Worm (Caenorhabditis elegans) whole organism, L2 larva: ENCODE data around the gene C56G2.22.

Experiments used
- C34F6.9 ChIP-seq: fragments of 150-350 bp; optimal IDR thresholded peaks from 2 replicates; lab custom pipeline; 2014; ENCODE audit warnings: missing biosample characterization, missing genetic modification characterization
- F13H6.1 ChIP-seq: sonication (generic microtip); optimal IDR thresholded peaks from 2 replicates; lab custom pipeline; 2016; ENCODE audit warnings: missing genetic modification characterization, missing compliant biosample characterization
- R02D3.7 ChIP-seq: fragments of 150-350 bp; optimal IDR thresholded peaks from 2 replicates; lab custom pipeline; 2014; ENCODE audit warnings: missing biosample characterization, missing genetic modification characterization
- Y55F3AM.14 ChIP-seq: fragments of 200-800 bp; sonication (Bioruptor generic); optimal IDR thresholded peaks from 2 replicates; lab custom pipeline; 2018; ENCODE audit warnings: mild to moderate bottlenecking, missing genetic modification characterization, missing compliant biosample characterization
- ZK546.5 ChIP-seq: sonication (generic microtip); optimal IDR thresholded peaks from 2 replicates; lab custom pipeline; 2017; ENCODE audit warnings: missing biosample characterization, missing genetic modification characterization
- alr-1 ChIP-seq: fragments of 150-350 bp; optimal IDR thresholded peaks from 2 replicates; lab custom pipeline; 2014; ENCODE audit warnings: missing biosample characterization, missing genetic modification characterization
- aly-2 ChIP-seq: fragments of 150-350 bp; optimal IDR thresholded peaks from 2 replicates; lab custom pipeline; 2014; ENCODE audit warnings: missing biosample characterization, missing genetic modification characterization
- ama-1 ChIP-seq: fragments of 150-350 bp; optimal IDR thresholded peaks from 2 replicates; lab custom pipeline; 2018; ENCODE audit warnings: inconsistent platforms
- blmp-1 ChIP-seq: sonication (generic microtip); optimal IDR thresholded peaks from 2 replicates; lab custom pipeline; 2017; ENCODE audit warnings: missing genetic modification characterization, mild to moderate bottlenecking, missing compliant biosample characterization, antibody characterized with exemption, moderate library complexity; ENCODE audit not compliant: insufficient read depth
- ceh-16 ChIP-seq: fragments of 150-350 bp; optimal IDR thresholded peaks from 2 replicates; lab custom pipeline; 2014; ENCODE audit warnings: missing biosample characterization, missing genetic modification characterization
- dmd-4 ChIP-seq: sonication (generic microtip); optimal IDR thresholded peaks from 2 replicates; lab custom pipeline; 2017; ENCODE audit warnings: missing biosample characterization, missing genetic modification characterization
- egl-27 ChIP-seq: sonication (generic microtip); optimal IDR thresholded peaks from 3 replicates; lab custom pipeline; 2017; ENCODE audit warnings: missing biosample characterization, missing genetic modification reagents, missing genetic modification characterization
- elt-1 ChIP-seq: fragments of 150-350 bp; optimal IDR thresholded peaks from 2 replicates; lab custom pipeline; 2014; ENCODE audit warnings: missing biosample characterization, missing genetic modification characterization
- elt-3 ChIP-seq: sonication (generic microtip); optimal IDR thresholded peaks from 2 replicates; lab custom pipeline; 2017; ENCODE audit warnings: missing biosample characterization, missing genetic modification characterization
- fos-1 ChIP-seq: fragments of 150-350 bp; optimal IDR thresholded peaks from 2 replicates; lab custom pipeline; 2014; ENCODE audit warnings: missing biosample characterization, missing genetic modification characterization
- gmeb-1 ChIP-seq: fragments of 150-350 bp; optimal IDR thresholded peaks from 2 replicates; lab custom pipeline; 2014; ENCODE audit warnings: missing biosample characterization, missing genetic modification characterization
- lin-13 ChIP-seq: fragments of 150-350 bp; optimal IDR thresholded peaks from 2 replicates; lab custom pipeline; 2014; ENCODE audit warnings: missing biosample characterization, missing genetic modification reagents, missing genetic modification characterization
- lin-39 ChIP-seq: fragments of 150-350 bp; optimal IDR thresholded peaks from 2 replicates; lab custom pipeline; 2014; ENCODE audit warnings: missing biosample characterization, missing genetic modification reagents, missing genetic modification characterization
- lsy-2 ChIP-seq, 2 experiments: fragments of 150-350 bp in 1 of 2; sonication (generic microtip) in 1 of 2; optimal IDR thresholded peaks; 2 replicates each; lab custom pipeline; 2014 to 2017; ENCODE audit warnings: missing biosample characterization in 2 of 2, missing genetic modification characterization in 2 of 2
- mab-5 ChIP-seq: fragments of 150-350 bp; optimal IDR thresholded peaks from 2 replicates; lab custom pipeline; 2014; ENCODE audit warnings: missing biosample characterization, missing genetic modification characterization
- mbf-1 ChIP-seq: sonication (generic microtip); optimal IDR thresholded peaks from 2 replicates; lab custom pipeline; 2017; ENCODE audit warnings: missing biosample characterization, missing genetic modification characterization
- nhr-10 ChIP-seq: sonication (generic microtip); optimal IDR thresholded peaks from 2 replicates; lab custom pipeline; 2017; ENCODE audit warnings: missing biosample characterization, missing genetic modification characterization
- nhr-11 ChIP-seq: fragments of 150-350 bp; optimal IDR thresholded peaks from 2 replicates; lab custom pipeline; 2014; ENCODE audit warnings: missing biosample characterization, missing genetic modification characterization
- nhr-12 ChIP-seq: fragments of 150-350 bp; optimal IDR thresholded peaks from 2 replicates; lab custom pipeline; 2014; ENCODE audit warnings: missing biosample characterization, missing genetic modification characterization
- nhr-129 ChIP-seq: fragments of 150-350 bp; optimal IDR thresholded peaks from 2 replicates; lab custom pipeline; 2014; ENCODE audit warnings: missing biosample characterization, missing genetic modification characterization
- nhr-21 ChIP-seq: fragments of 150-350 bp; optimal IDR thresholded peaks from 2 replicates; lab custom pipeline; 2014; ENCODE audit warnings: missing biosample characterization, missing genetic modification characterization
- nhr-25 ChIP-seq: fragments of 150-350 bp; sonication (generic microtip); optimal IDR thresholded peaks from 3 replicates; lab custom pipeline; 2014; ENCODE audit warnings: missing biosample characterization, missing genetic modification characterization
- nhr-6 ChIP-seq: fragments of 150-350 bp; optimal IDR thresholded peaks from 2 replicates; lab custom pipeline; 2014; ENCODE audit warnings: missing biosample characterization, missing genetic modification characterization
- peb-1 ChIP-seq: fragments of 150-350 bp; optimal IDR thresholded peaks from 2 replicates; lab custom pipeline; 2014; ENCODE audit warnings: missing biosample characterization, missing genetic modification characterization
- sem-4 ChIP-seq: fragments of 150-350 bp; optimal IDR thresholded peaks from 2 replicates; lab custom pipeline; 2014; ENCODE audit warnings: missing biosample characterization, missing genetic modification reagents, missing genetic modification characterization
- skn-1 ChIP-seq: sonication (generic microtip); optimal IDR thresholded peaks from 2 replicates; lab custom pipeline; 2017; ENCODE audit warnings: missing biosample characterization, missing genetic modification characterization
- sma-3 ChIP-seq: sonication (generic microtip); optimal IDR thresholded peaks from 2 replicates; lab custom pipeline; 2016; ENCODE audit warnings: missing genetic modification reagents, missing genetic modification characterization, missing compliant biosample characterization
- sma-9 ChIP-seq, 2 experiments: fragments of 150-350 bp in 1 of 2; sonication (generic microtip) in 1 of 2; optimal IDR thresholded peaks; 2 replicates each; lab custom pipeline; 2014 to 2016; ENCODE audit warnings: missing genetic modification characterization in 2 of 2, mild to moderate bottlenecking in 1 of 2, missing biosample characterization in 1 of 2, missing compliant biosample characterization in 1 of 2, missing genetic modification reagents in 1 of 2, moderate library complexity in 1 of 2
- unc-39 ChIP-seq: fragments of 150-350 bp; optimal IDR thresholded peaks from 2 replicates; lab custom pipeline; 2014; ENCODE audit warnings: missing biosample characterization, missing genetic modification characterization
- unc-55 ChIP-seq: fragments of 150-350 bp; sonication (generic microtip); optimal IDR thresholded peaks from 3 replicates; lab custom pipeline; 2014; ENCODE audit warnings: missing biosample characterization, missing genetic modification reagents, missing genetic modification characterization
- unc-62 ChIP-seq: fragments of 150-350 bp; optimal IDR thresholded peaks from 2 replicates; lab custom pipeline; 2014; ENCODE audit warnings: missing biosample characterization, missing genetic modification reagents, missing genetic modification characterization
- zag-1 ChIP-seq: fragments of 150-350 bp; optimal IDR thresholded peaks from 2 replicates; lab custom pipeline; 2014; ENCODE audit warnings: missing biosample characterization, missing genetic modification characterization
- ztf-1 ChIP-seq: fragments of 200-800 bp; sonication (Bioruptor generic); conservative IDR thresholded peaks from 2 replicates; pipeline ENCODE4 v1.3.6; 2022; ENCODE audit warnings: missing genetic modification characterization, missing compliant biosample characterization
- ztf-11 ChIP-seq: sonication (generic microtip); optimal IDR thresholded peaks from 2 replicates; lab custom pipeline; 2017; ENCODE audit warnings: missing biosample characterization, missing genetic modification characterization

C56G2.22 gene

ce11 chrIII:6364395-6364794, 18.1 kb downstream of the C56G2.22 start:
- peak; percentile 46 for TF ChIP-seq nhr-6 (tag; lab: Kevin White, UChicago)
- peak; percentile 7 for TF ChIP-seq unc-62 (GFP tag; lab: Kevin White, UChicago)
- peak; percentile 15 for TF ChIP-seq C34F6.9 (tag; lab: Kevin White, UChicago)
- TF ChIP-seq unc-55, result no peak
- TF ChIP-seq Y55F3AM.14 (GFP tag; lab: Kevin White, UChicago), result no peak
- peak; percentile 31 for TF ChIP-seq elt-1 (tag; lab: Kevin White, UChicago)
- TF ChIP-seq egl-27 (tag; lab: Kevin White, UChicago), result peak; percentile 67
- peak; percentile 9 for TF ChIP-seq mab-5 (tag; lab: Kevin White, UChicago)
- TF ChIP-seq sma-9 (GFP tag; optimal IDR thresholded peaks at IDR 0.05; lab: Kevin White, UChicago), result peak; percentile 83
- no peak for TF ChIP-seq sma-9 (tag; optimal IDR thresholded peaks at IDR 0.05; lab: Kevin White, UChicago)
- no peak for TF ChIP-seq nhr-10
- peak; percentile 99 for TF ChIP-seq ceh-16 (tag; lab: Kevin White, UChicago)
- no peak for TF ChIP-seq ztf-1
- TF ChIP-seq lin-13 (GFP tag; lab: Kevin White, UChicago), result peak; percentile 33
- peak; percentile 10 for TF ChIP-seq sma-3 (GFP tag; lab: Kevin White, UChicago)
- no peak for TF ChIP-seq unc-39 (tag; lab: Kevin White, UChicago)
- peak; percentile 54 for TF ChIP-seq nhr-129
- peak; percentile 82 for TF ChIP-seq nhr-25 (tag; lab: Kevin White, UChicago)
- peak; percentile 97 for TF ChIP-seq blmp-1 (tag; lab: Kevin White, UChicago)
- no peak for TF ChIP-seq peb-1 (tag; lab: Kevin White, UChicago)
- TF ChIP-seq ama-1, result peak; percentile 55
- TF ChIP-seq lsy-2 (tag; optimal IDR thresholded peaks at IDR 0.05; lab: Kevin White, UChicago), result peak in 1 of 2 experiments; percentile 28
- TF ChIP-seq sem-4 (tag; lab: Kevin White, UChicago), result peak; percentile 55
- no peak for TF ChIP-seq aly-2 (tag; lab: Kevin White, UChicago)
- TF ChIP-seq fos-1 (tag; lab: Kevin White, UChicago), result peak; percentile 13
- peak; percentile 16 for TF ChIP-seq nhr-21
- TF ChIP-seq F13H6.1 (tag; lab: Kevin White, UChicago), result peak; percentile 21
- no peak for TF ChIP-seq lin-39

ce11 chrIII:6367712-6368111, 21.5 kb downstream of the C56G2.22 start, which contains the start of the genes C56G2.15 and thoc-2:
TSS of gene C56G2.15 (minus strand) at chrIII:6367899.
TSS of gene thoc-2 (plus strand) at chrIII:6368042.
- TF ChIP-seq ama-1 (no peak), ceh-16 (tag; lab: Kevin White, UChicago) (no peak), unc-55 (peak; percentile 24), elt-1 (tag; lab: Kevin White, UChicago) (no peak), nhr-6 (tag; lab: Kevin White, UChicago) (no peak), Y55F3AM.14 (GFP tag; lab: Kevin White, UChicago) (no peak), skn-1 (tag; lab: Kevin White, UChicago) (no peak), lin-13 (GFP tag; lab: Kevin White, UChicago) (no peak), nhr-129 (peak; percentile 45), mbf-1 (no peak), R02D3.7 (tag; lab: Kevin White, UChicago) (no peak), nhr-25 (tag; lab: Kevin White, UChicago) (peak; percentile 4), sma-9 (GFP tag; optimal IDR thresholded peaks at IDR 0.05; lab: Kevin White, UChicago) (no peak), sma-9 (tag; optimal IDR thresholded peaks at IDR 0.05; lab: Kevin White, UChicago) (no peak), nhr-11 (no peak), alr-1 (tag; lab: Kevin White, UChicago) (no peak), ztf-11 (tag; lab: Kevin White, UChicago) (no peak), lsy-2 (tag; optimal IDR thresholded peaks at IDR 0.05; lab: Kevin White, UChicago) (peak in 1 of 2 experiments; percentile 63)

- TF ChIP-seq gmeb-1, result no peak
- no peak for TF ChIP-seq egl-27 (tag; lab: Kevin White, UChicago)
- no peak for TF ChIP-seq unc-62 (GFP tag; lab: Kevin White, UChicago)
- no peak for TF ChIP-seq zag-1 (tag; lab: Kevin White, UChicago)
- no peak for TF ChIP-seq dmd-4 (tag; lab: Kevin White, UChicago)
- TF ChIP-seq ztf-1, result no peak
- no peak for TF ChIP-seq nhr-6 (tag; lab: Kevin White, UChicago)
- TF ChIP-seq blmp-1 (tag; lab: Kevin White, UChicago), result no peak
- TF ChIP-seq elt-3 (tag; lab: Kevin White, UChicago), result no peak
- TF ChIP-seq sma-3 (GFP tag; lab: Kevin White, UChicago), result no peak
- no peak for TF ChIP-seq ztf-11 (tag; lab: Kevin White, UChicago)
- no peak for TF ChIP-seq sem-4 (tag; lab: Kevin White, UChicago)
- no peak for TF ChIP-seq F13H6.1 (tag; lab: Kevin White, UChicago)
- TF ChIP-seq lin-39, result no peak
- no peak for TF ChIP-seq nhr-12
- no peak for TF ChIP-seq ZK546.5 (tag; lab: Kevin White, UChicago)
- TF ChIP-seq unc-39 (tag; lab: Kevin White, UChicago), result no peak
- TF ChIP-seq aly-2 (tag; lab: Kevin White, UChicago), result no peak
These were observed 22.3 kb downstream of the C56G2.22 start for ce11 chrIII:6368524-6368923.
